Worm (Caenorhabditis elegans) whole organism, midembryonic: ENCODE data around the gene C05C8.7.

Source experiments
- T22C8.4 ChIP-seq: fragments of 200-800 bp; sonication (Bioruptor generic); IDR thresholded peaks from 2 replicates; pipeline ENCODE4 v1.3.6; 2022; ENCODE audit warnings: missing genetic modification characterization, missing compliant biosample characterization
- cog-1 ChIP-seq: sonication (generic microtip); optimal IDR thresholded peaks from 2 replicates; lab custom pipeline; 2016; ENCODE audit warnings: missing genetic modification characterization, missing compliant biosample characterization
- flt-1 ChIP-seq: fragments of 200-800 bp; sonication (Bioruptor generic); IDR thresholded peaks from 2 replicates; pipeline ENCODE4 v1.3.6; 2022; ENCODE audit warnings: missing genetic modification characterization, missing compliant biosample characterization
- klf-2 ChIP-seq: fragments of 200-800 bp; sonication (Bioruptor generic); conservative IDR thresholded peaks from 2 replicates; pipeline ENCODE4 v1.3.6; 2022; ENCODE audit warnings: missing genetic modification reagents, missing genetic modification characterization, missing compliant biosample characterization
- med-1 ChIP-seq: sonication (generic microtip); optimal IDR thresholded peaks from 2 replicates; lab custom pipeline; 2017; ENCODE audit warnings: missing genetic modification characterization, mild to moderate bottlenecking, missing compliant biosample characterization, antibody characterized with exemption, missing genetic modification reagents; ENCODE audit not compliant: insufficient read depth
- ref-1 ChIP-seq: fragments of 200-800 bp; sonication (Bioruptor generic); conservative IDR thresholded peaks from 2 replicates; pipeline ENCODE4 v1.3.6; 2022; ENCODE audit warnings: missing genetic modification reagents, missing genetic modification characterization, missing compliant biosample characterization
- tab-1 ChIP-seq: fragments of 200-800 bp; sonication (Bioruptor generic); IDR thresholded peaks from 2 replicates; pipeline ENCODE4 v1.3.6; 2022; ENCODE audit warnings: missing genetic modification characterization, missing compliant biosample characterization
- ztf-23 ChIP-seq: fragments of 200-800 bp; sonication (Bioruptor generic); IDR thresholded peaks from 2 replicates; pipeline ENCODE4 v1.3.6; 2022; ENCODE audit warnings: missing genetic modification reagents, missing genetic modification characterization, missing compliant biosample characterization
- ztf-29 ChIP-seq: fragments of 200-800 bp; sonication (Bioruptor generic); IDR thresholded peaks from 2 replicates; pipeline ENCODE4 v1.3.6; 2022; ENCODE audit warnings: missing genetic modification reagents, missing genetic modification characterization, missing compliant biosample characterization

The C05C8.7 gene

ce11 chrV:7214802-7215201, 32.0 kb downstream of the C05C8.7 start, which contains the start of gene soap-1:
TSS of gene soap-1 (minus strand) at chrV:7214902.
- no peak for TF ChIP-seq ztf-23 (GFP tag; lab: Robert Waterston, UW)
- TF ChIP-seq flt-1 (GFP tag; lab: Robert Waterston, UW): no peak
- TF ChIP-seq cog-1: no peak
- no peak for TF ChIP-seq ref-1 (GFP tag; lab: Robert Waterston, UW)
- TF ChIP-seq klf-2: no peak
- no peak for TF ChIP-seq med-1 (GFP tag; lab: Kevin White, UChicago)
- no peak for TF ChIP-seq T22C8.4 (GFP tag; lab: Robert Waterston, UW)
- no peak for TF ChIP-seq tab-1 (GFP tag; lab: Robert Waterston, UW)
- TF ChIP-seq ztf-29 (GFP tag; lab: Robert Waterston, UW): no peak

- TF ChIP-seq tab-1 (GFP tag; lab: Robert Waterston, UW): no peak
- TF ChIP-seq ztf-29 (GFP tag; lab: Robert Waterston, UW): no peak
- no peak for TF ChIP-seq med-1 (GFP tag; lab: Kevin White, UChicago)
- no peak for TF ChIP-seq ref-1 (GFP tag; lab: Robert Waterston, UW)
- no peak for TF ChIP-seq T22C8.4 (GFP tag; lab: Robert Waterston, UW)
- no peak for TF ChIP-seq klf-2
- no peak for TF ChIP-seq flt-1 (GFP tag; lab: Robert Waterston, UW)
- no peak for TF ChIP-seq ztf-23 (GFP tag; lab: Robert Waterston, UW)
- TF ChIP-seq cog-1: no peak
Measured at ce11 chrV:7209001-7209400, 37.8 kb downstream of the C05C8.7 start.

ce11 chrV:7201353-7201752, 45.5 kb downstream of the C05C8.7 start:
- TF ChIP-seq ztf-29 (GFP tag; lab: Robert Waterston, UW) (no peak), med-1 (GFP tag; lab: Kevin White, UChicago) (no peak), ref-1 (GFP tag; lab: Robert Waterston, UW) (no peak), flt-1 (GFP tag; lab: Robert Waterston, UW) (no peak), klf-2 (no peak), tab-1 (GFP tag; lab: Robert Waterston, UW) (no peak), cog-1 (no peak), T22C8.4 (GFP tag; lab: Robert Waterston, UW) (no peak), ztf-23 (GFP tag; lab: Robert Waterston, UW) (no peak)

- TF ChIP-seq cog-1 (no peak), tab-1 (GFP tag; lab: Robert Waterston, UW) (no peak), klf-2 (no peak), ztf-29 (GFP tag; lab: Robert Waterston, UW) (no peak), med-1 (GFP tag; lab: Kevin White, UChicago) (no peak), T22C8.4 (GFP tag; lab: Robert Waterston, UW) (no peak), ztf-23 (GFP tag; lab: Robert Waterston, UW) (no peak), flt-1 (GFP tag; lab: Robert Waterston, UW) (no peak), ref-1 (GFP tag; lab: Robert Waterston, UW) (no peak)
Measured at ce11 chrV:7199932-7200331, 46.9 kb downstream of the C05C8.7 start, which contains the start of gene F09G2.1. TSS of gene F09G2.1 (plus strand) at chrV:7200232.

- TF ChIP-seq ztf-29 (GFP tag; lab: Robert Waterston, UW): no peak
- no peak for TF ChIP-seq klf-2
- TF ChIP-seq ref-1 (GFP tag; lab: Robert Waterston, UW): no peak
- no peak for TF ChIP-seq tab-1 (GFP tag; lab: Robert Waterston, UW)
- TF ChIP-seq med-1 (GFP tag; lab: Kevin White, UChicago): no peak
- TF ChIP-seq flt-1 (GFP tag; lab: Robert Waterston, UW): no peak
- no peak for TF ChIP-seq T22C8.4 (GFP tag; lab: Robert Waterston, UW)
- TF ChIP-seq ztf-23 (GFP tag; lab: Robert Waterston, UW): no peak
- TF ChIP-seq cog-1: no peak
Measured at ce11 chrV:7199077-7199476, 47.8 kb downstream of the C05C8.7 start.

ce11 chrV:7198403-7198802, 48.4 kb downstream of the C05C8.7 start:
- no peak for TF ChIP-seq ztf-29 (GFP tag; lab: Robert Waterston, UW)
- TF ChIP-seq tab-1 (GFP tag; lab: Robert Waterston, UW): no peak
- no peak for TF ChIP-seq med-1 (GFP tag; lab: Kevin White, UChicago)
- no peak for TF ChIP-seq cog-1
- no peak for TF ChIP-seq klf-2
- no peak for TF ChIP-seq T22C8.4 (GFP tag; lab: Robert Waterston, UW)
- TF ChIP-seq flt-1 (GFP tag; lab: Robert Waterston, UW): no peak
- no peak for TF ChIP-seq ztf-23 (GFP tag; lab: Robert Waterston, UW)
- TF ChIP-seq ref-1 (GFP tag; lab: Robert Waterston, UW): no peak

ce11 chrV:7197036-7197435, 49.8 kb downstream of the C05C8.7 start:
- TF ChIP-seq tab-1 (GFP tag; lab: Robert Waterston, UW): no peak
- TF ChIP-seq ztf-29 (GFP tag; lab: Robert Waterston, UW): no peak

ce11 chrV:7196498-7196966, 50.3 kb downstream of the C05C8.7 start, which contains the start of gene F09G2.2:
TSS of gene F09G2.2 (plus strand) at chrV:7196916.
- TF ChIP-seq cog-1: peak; percentile 43
- TF ChIP-seq flt-1 (GFP tag; lab: Robert Waterston, UW): peak; percentile 72
- TF ChIP-seq klf-2: no peak

ce11 chrV:7196037-7196436, 50.8 kb downstream of the C05C8.7 start, which contains the start of gene attf-2:
TSS of gene attf-2 (minus strand) at chrV:7196137.
- TF ChIP-seq tab-1 (GFP tag; lab: Robert Waterston, UW) (no peak), flt-1 (GFP tag; lab: Robert Waterston, UW) (no peak), med-1 (GFP tag; lab: Kevin White, UChicago) (no peak), ref-1 (GFP tag; lab: Robert Waterston, UW) (no peak), klf-2 (no peak), T22C8.4 (GFP tag; lab: Robert Waterston, UW) (no peak), cog-1 (no peak)

- TF ChIP-seq ref-1 (GFP tag; lab: Robert Waterston, UW): no peak
- TF ChIP-seq klf-2: no peak
- TF ChIP-seq tab-1 (GFP tag; lab: Robert Waterston, UW): no peak
- TF ChIP-seq med-1 (GFP tag; lab: Kevin White, UChicago): no peak
- no peak for TF ChIP-seq flt-1 (GFP tag; lab: Robert Waterston, UW)
- TF ChIP-seq cog-1: no peak
- TF ChIP-seq ztf-23 (GFP tag; lab: Robert Waterston, UW): no peak
- TF ChIP-seq ztf-29 (GFP tag; lab: Robert Waterston, UW): no peak
- no peak for TF ChIP-seq T22C8.4 (GFP tag; lab: Robert Waterston, UW)
Measured at ce11 chrV:7194818-7195217, 52.0 kb downstream of the C05C8.7 start.
